Fruit fly (Drosophila melanogaster): ENCODE measurements around the gene Nup58.

dm6 chr3R:19609925-19610324, 34.9 kb upstream of the Nup58 start, which contains the start of gene CG17752:
- TF ChIP-seq gl (tag; optimal IDR thresholded peaks at IDR 0.05) (no peak), D1 (tag; optimal IDR thresholded peaks at IDR 0.05) (no peak), Ets98B (GFP tag; IDR thresholded peaks at IDR 0.05) (no peak), CG34367 (tag; optimal IDR thresholded peaks at IDR 0.05) (no peak), rn (GFP tag; IDR thresholded peaks at IDR 0.05) (no peak), Snoo (tag; optimal IDR thresholded peaks at IDR 0.05) (no peak), CG8159 (tag; optimal IDR thresholded peaks at IDR 0.05) (no peak), EcR (GFP tag; optimal IDR thresholded peaks at IDR 0.05) (no peak), CG4496 (GFP tag; IDR thresholded peaks at IDR 0.05) (no peak), fd96Ca (GFP tag; IDR thresholded peaks at IDR 0.05) (no peak), CG12605 (GFP tag; IDR thresholded peaks at IDR 0.05) (no peak), CG9948 (tag; optimal IDR thresholded peaks at IDR 0.05) (no peak), CG10348 (GFP tag; IDR thresholded peaks at IDR 0.05) (no peak), CG17806 (tag; optimal IDR thresholded peaks at IDR 0.05) (no peak)
